Fruit fly (Drosophila melanogaster) whole organism, embryonic: ENCODE measurements around the gene Dhc62B.

Source experiments
- Awh ChIP-seq: fragments of 200-800 bp; sonication (Bioruptor generic); IDR thresholded peaks from 2 replicates; pipeline ENCODE4, ENCODE4 v1.3.6; 2022; ENCODE audit warnings: missing biosample characterization, missing genetic modification characterization
- Bdp1 ChIP-seq: fragments of 200-800 bp; sonication (Bioruptor generic); optimal IDR thresholded peaks from 3 replicates; lab custom pipeline; 2016; ENCODE audit warnings: missing biosample characterization, missing genetic modification characterization
- C15 ChIP-seq: fragments of 200-800 bp; sonication (Bioruptor generic); IDR thresholded peaks from 3 replicates; pipeline ENCODE4 v1.3.6; 2022; ENCODE audit warnings: missing biosample characterization, missing genetic modification characterization
- CG11247 ChIP-seq: fragments of 200-800 bp; sonication (Bioruptor generic); IDR thresholded peaks from 2 replicates; pipeline ENCODE4 v1.3.6; 2022; ENCODE audit warnings: missing biosample characterization, missing genetic modification characterization
- CG11456 ChIP-seq: fragments of 200-800 bp; sonication (Bioruptor generic); IDR thresholded peaks from 3 replicates; pipeline ENCODE4 v1.3.6; 2022; ENCODE audit warnings: missing biosample characterization, missing genetic modification characterization
- CG12155 ChIP-seq: fragments of 200-800 bp; sonication (Bioruptor generic); optimal IDR thresholded peaks from 3 replicates; lab custom pipeline; 2016; ENCODE audit warnings: missing biosample characterization, missing genetic modification characterization
- CG1233 ChIP-seq: fragments of 200-800 bp; sonication (Bioruptor generic); optimal IDR thresholded peaks from 4 replicates; lab custom pipeline; 2018; ENCODE audit warnings: missing biosample characterization, mild to moderate bottlenecking, missing genetic modification characterization
- CG12391 ChIP-seq: fragments of 200-800 bp; sonication (Bioruptor generic); optimal IDR thresholded peaks from 3 replicates; lab custom pipeline; 2018; ENCODE audit warnings: missing biosample characterization, mild to moderate bottlenecking, missing genetic modification characterization, moderate library complexity
- CG13296 ChIP-seq: fragments of 200-800 bp; sonication (Bioruptor generic); optimal IDR thresholded peaks from 3 replicates; lab custom pipeline; 2018; ENCODE audit warnings: missing biosample characterization, mild to moderate bottlenecking, missing genetic modification characterization
- CG13775 ChIP-seq: fragments of 200-800 bp; sonication (Bioruptor generic); optimal IDR thresholded peaks from 3 replicates; lab custom pipeline; 2017; ENCODE audit warnings: missing biosample characterization, mild to moderate bottlenecking, missing genetic modification characterization
- CG13894 ChIP-seq: fragments of 200-800 bp; sonication (Bioruptor generic); optimal IDR thresholded peaks from 3 replicates; lab custom pipeline; 2018; ENCODE audit warnings: missing biosample characterization, mild to moderate bottlenecking, missing genetic modification characterization, moderate library complexity
- CG15601 ChIP-seq: fragments of 200-800 bp; sonication (Bioruptor generic); optimal IDR thresholded peaks from 3 replicates; lab custom pipeline; 2019; ENCODE audit warnings: missing biosample characterization, mild to moderate bottlenecking, missing genetic modification characterization, moderate library complexity
- CG1647 ChIP-seq: fragments of 200-800 bp; sonication (Bioruptor generic); optimal IDR thresholded peaks from 3 replicates; lab custom pipeline; 2016; ENCODE audit warnings: missing biosample characterization, missing genetic modification characterization
- CG17612 ChIP-seq: fragments of 200-800 bp; sonication (Bioruptor generic); IDR thresholded peaks from 2 replicates; pipeline ENCODE4 v1.3.6; 2022; ENCODE audit warnings: missing biosample characterization, missing genetic modification characterization
- CG17802 ChIP-seq: fragments of 200-800 bp; sonication (Bioruptor generic); optimal IDR thresholded peaks from 2 replicates; lab custom pipeline; 2018; ENCODE audit warnings: missing biosample characterization, mild to moderate bottlenecking, missing genetic modification characterization, moderate library complexity
- CG1792 ChIP-seq: fragments of 200-800 bp; sonication (Bioruptor generic); optimal IDR thresholded peaks from 2 replicates; lab custom pipeline; 2016; ENCODE audit warnings: missing biosample characterization, missing genetic modification characterization
- CG18262 ChIP-seq: fragments of 200-800 bp; optimal IDR thresholded peaks from 3 replicates; lab custom pipeline; 2019; ENCODE audit warnings: missing biosample characterization, mild to moderate bottlenecking, missing genetic modification characterization, moderate library complexity
- CG32772 ChIP-seq: fragments of 200-800 bp; sonication (Bioruptor generic); IDR thresholded peaks from 2 replicates; pipeline ENCODE4 v1.3.6; 2022; ENCODE audit warnings: missing biosample characterization, missing genetic modification characterization
- CG34422 ChIP-seq: fragments of 200-800 bp; sonication (Bioruptor generic); IDR thresholded peaks from 3 replicates; pipeline ENCODE4 v1.3.6; 2022; ENCODE audit warnings: missing biosample characterization, missing genetic modification characterization
- CG3838 ChIP-seq: fragments of 200-800 bp; sonication (Bioruptor generic); optimal IDR thresholded peaks from 3 replicates; lab custom pipeline; 2016; ENCODE audit warnings: missing biosample characterization, missing genetic modification characterization
- CG3847 ChIP-seq: fragments of 200-800 bp; sonication (Bioruptor generic); IDR thresholded peaks from 2 replicates; pipeline ENCODE4 v1.3.6; 2022; ENCODE audit warnings: missing biosample characterization, missing genetic modification characterization
- CG3995 ChIP-seq: fragments of 200-800 bp; sonication (Bioruptor generic); optimal IDR thresholded peaks from 3 replicates; lab custom pipeline; 2016; ENCODE audit warnings: missing biosample characterization, missing genetic modification characterization
- CG6683 ChIP-seq: fragments of 200-800 bp; sonication (Bioruptor generic); optimal IDR thresholded peaks from 2 replicates; lab custom pipeline; 2017; ENCODE audit warnings: missing biosample characterization, mild to moderate bottlenecking, missing genetic modification characterization, missing genetic modification reagents
- CG6791 ChIP-seq: fragments of 200-800 bp; sonication (Bioruptor generic); IDR thresholded peaks from 3 replicates; pipeline ENCODE4 v1.3.6; 2022; ENCODE audit warnings: missing biosample characterization, missing genetic modification characterization; ENCODE audit not compliant: partially characterized antibody
- CG7556 ChIP-seq: fragments of 200-800 bp; sonication (Bioruptor generic); optimal IDR thresholded peaks from 2 replicates; lab custom pipeline; 2017; ENCODE audit warnings: missing biosample characterization, mild to moderate bottlenecking, missing genetic modification characterization
- CG7928 ChIP-seq: fragments of 200-800 bp; sonication (Bioruptor generic); optimal IDR thresholded peaks from 2 replicates; lab custom pipeline; 2017; ENCODE audit warnings: missing biosample characterization, mild to moderate bottlenecking, missing genetic modification characterization
- CG8388 ChIP-seq: fragments of 200-800 bp; sonication (Bioruptor generic); optimal IDR thresholded peaks from 2 replicates; lab custom pipeline; 2019; ENCODE audit warnings: missing biosample characterization, mild to moderate bottlenecking, missing genetic modification characterization, moderate library complexity
- CG8478 ChIP-seq: fragments of >200 bp; optimal IDR thresholded peaks from 2 replicates; lab custom pipeline; 2018
- CG8765 ChIP-seq: fragments of 200-800 bp; sonication (Bioruptor generic); IDR thresholded peaks from 2 replicates; pipeline ENCODE4 v1.3.6; 2022; ENCODE audit warnings: missing biosample characterization, missing genetic modification characterization
- CG8944 ChIP-seq: fragments of 200-800 bp; sonication (Bioruptor generic); optimal IDR thresholded peaks from 3 replicates; lab custom pipeline; 2016; ENCODE audit warnings: missing biosample characterization, missing genetic modification characterization
- Chrac-16 ChIP-seq: fragments of 200-800 bp; sonication (Bioruptor generic); optimal IDR thresholded peaks from 3 replicates; lab custom pipeline; 2016; ENCODE audit warnings: missing biosample characterization, missing genetic modification characterization
- Doc2 ChIP-seq: fragments of 200-800 bp; sonication (Bioruptor generic); IDR thresholded peaks from 2 replicates; pipeline ENCODE4 v1.3.6; 2022; ENCODE audit warnings: missing biosample characterization, missing genetic modification characterization
- Fer2 ChIP-seq: fragments of 200-800 bp; sonication (Bioruptor generic); optimal IDR thresholded peaks from 2 replicates; lab custom pipeline; 2018; ENCODE audit warnings: missing biosample characterization, mild to moderate bottlenecking, missing genetic modification characterization, moderate library complexity
- H2.0 ChIP-seq: fragments of 200-800 bp; sonication (Bioruptor generic); IDR thresholded peaks from 2 replicates; pipeline ENCODE4 v1.3.6; 2022; ENCODE audit warnings: missing biosample characterization, missing genetic modification characterization
- NC2α ChIP-seq: fragments of 200-800 bp; sonication (Bioruptor generic); optimal IDR thresholded peaks from 2 replicates; lab custom pipeline; 2016; ENCODE audit warnings: missing biosample characterization, missing genetic modification characterization
- Side ChIP-seq: fragments of 200-800 bp; sonication (Bioruptor generic); optimal IDR thresholded peaks from 2 replicates; lab custom pipeline; 2016; ENCODE audit warnings: missing biosample characterization, missing genetic modification characterization
- Sin3A ChIP-seq: fragments of >200 bp; optimal IDR thresholded peaks from 2 replicates; lab custom pipeline; 2018
- Xbp1 ChIP-seq: fragments of 200-800 bp; sonication (Bioruptor generic); optimal IDR thresholded peaks from 3 replicates; lab custom pipeline; 2016; ENCODE audit warnings: missing biosample characterization, mild to moderate bottlenecking, missing genetic modification characterization
- aop ChIP-seq: fragments of 200-800 bp; sonication (Bioruptor generic); IDR thresholded peaks from 2 replicates; pipeline ENCODE4 v1.3.6; 2022; ENCODE audit warnings: missing biosample characterization, missing genetic modification characterization
- bowl ChIP-seq: fragments of 200-800 bp; sonication (Bioruptor generic); IDR thresholded peaks from 2 replicates; pipeline ENCODE4 v1.3.6; 2022; ENCODE audit warnings: missing biosample characterization, missing genetic modification characterization
- cas ChIP-seq: fragments of 200-800 bp; sonication (Bioruptor generic); IDR thresholded peaks from 2 replicates; pipeline ENCODE4 v1.3.6; 2022; ENCODE audit warnings: missing biosample characterization, missing genetic modification characterization
- cato ChIP-seq: fragments of 200-800 bp; sonication (Bioruptor generic); optimal IDR thresholded peaks from 2 replicates; lab custom pipeline; 2016; ENCODE audit warnings: missing biosample characterization, missing genetic modification characterization, borderline replicate concordance
- eyg ChIP-seq: fragments of 200-800 bp; sonication (Bioruptor generic); optimal IDR thresholded peaks from 3 replicates; lab custom pipeline; 2016; ENCODE audit warnings: missing biosample characterization, missing genetic modification characterization
- hth ChIP-seq: fragments of >200 bp; optimal IDR thresholded peaks from 2 replicates; lab custom pipeline; 2017; ENCODE audit warnings: inconsistent platforms
- jumu ChIP-seq: fragments of 200-800 bp; sonication (Bioruptor generic); optimal IDR thresholded peaks from 3 replicates; lab custom pipeline; 2016; ENCODE audit warnings: missing biosample characterization, missing genetic modification characterization
- lmd ChIP-seq: fragments of 200-800 bp; sonication (Bioruptor generic); IDR thresholded peaks from 2 replicates; pipeline ENCODE4 v1.3.6; 2022; ENCODE audit warnings: missing biosample characterization, missing genetic modification characterization
- mirr ChIP-seq: fragments of 200-800 bp; sonication (Bioruptor generic); optimal IDR thresholded peaks from 3 replicates; lab custom pipeline; 2018; ENCODE audit warnings: missing biosample characterization, mild to moderate bottlenecking, missing genetic modification characterization
- peb ChIP-seq: fragments of 200-800 bp; sonication (Bioruptor generic); IDR thresholded peaks from 2 replicates; pipeline ENCODE4 v1.3.6; 2022; ENCODE audit warnings: missing biosample characterization, missing genetic modification characterization
- pho ChIP-seq: fragments of 200-800 bp; sonication (Bioruptor generic); optimal IDR thresholded peaks from 2 replicates; lab custom pipeline; 2016; ENCODE audit warnings: missing biosample characterization, missing genetic modification characterization
- prd ChIP-seq, 3 experiments: fragments of >200 bp in 2 of 3; fragments of 200-800 bp in 1 of 3; sonication (Bioruptor generic) in 1 of 3; optimal IDR thresholded peaks in 2 of 3; IDR thresholded peaks in 1 of 3; 2 replicates in 2 of 3; 3 replicates in 1 of 3; pipeline versions ENCODE4 v1.3.6 to Lab custom; 2017 to 2022; ENCODE audit warnings: missing biosample characterization in 1 of 3, missing genetic modification characterization in 1 of 3
- sens ChIP-seq: fragments of 200-800 bp; sonication (Bioruptor generic); peaks from one replicate; lab custom pipeline; 2016; ENCODE audit warnings: missing biosample characterization, missing genetic modification characterization
- so ChIP-seq: fragments of 200-800 bp; sonication (Bioruptor generic); IDR thresholded peaks from 3 replicates; pipeline ENCODE4 v1.3.6; 2022; ENCODE audit warnings: missing biosample characterization, missing genetic modification characterization
- tup ChIP-seq: fragments of 200-800 bp; sonication (Bioruptor generic); optimal IDR thresholded peaks from 2 replicates; lab custom pipeline; 2016; ENCODE audit warnings: missing biosample characterization, mild to moderate bottlenecking, missing genetic modification characterization, moderate library complexity
- vvl ChIP-seq: fragments of 200-800 bp; sonication (Bioruptor generic); IDR thresholded peaks from 2 replicates; pipeline ENCODE4 v1.3.6; 2022; ENCODE audit warnings: missing biosample characterization, missing genetic modification characterization

The Dhc62B gene

dm6 chr3L:1730873-1731272 is 40.7 kb downstream of the Dhc62B start, which contains the start of gene drpr (continued):
- no peak for TF ChIP-seq CG1233 (GFP tag; lab: Kevin White, UChicago)
- no peak for TF ChIP-seq C15 (GFP tag; lab: Robert Waterston, UW)
- no peak for TF ChIP-seq CG8944
- TF ChIP-seq aop (GFP tag; lab: Robert Waterston, UW): no peak
- peak; percentile 54 for TF ChIP-seq Sin3A (lab: Kevin White, UChicago)
- no peak for TF ChIP-seq CG6683 (GFP tag; lab: Kevin White, UChicago)
- TF ChIP-seq CG11456 (GFP tag; lab: Robert Waterston, UW): no peak
- no peak for TF ChIP-seq CG7556 (GFP tag; lab: Kevin White, UChicago)
- TF ChIP-seq vvl: peak; percentile 61
- TF ChIP-seq NC2α (GFP tag; lab: Kevin White, UChicago): no peak
- peak; percentile 26 for TF ChIP-seq CG12391 (tag; lab: Kevin White, UChicago)
- TF ChIP-seq hth (lab: Kevin White, UChicago): no peak
- no peak for TF ChIP-seq Chrac-16
- TF ChIP-seq CG17802 (tag; lab: Kevin White, UChicago): no peak
- no peak for TF ChIP-seq jumu (GFP tag; lab: Kevin White, UChicago)
- TF ChIP-seq CG7928 (GFP tag; lab: Kevin White, UChicago): no peak
- TF ChIP-seq prd (optimal IDR thresholded peaks at IDR 0.05; lab: Kevin White, UChicago): no peak
- TF ChIP-seq prd (GFP tag; IDR thresholded peaks at IDR 0.05; lab: Robert Waterston, UW): no peak
- TF ChIP-seq Side (GFP tag; lab: Kevin White, UChicago): no peak
- no peak for TF ChIP-seq CG1792 (GFP tag; lab: Kevin White, UChicago)
- TF ChIP-seq bowl (GFP tag; lab: Robert Waterston, UW): no peak
- no peak for TF ChIP-seq CG11247 (GFP tag; lab: Robert Waterston, UW)
- no peak for TF ChIP-seq CG13894 (tag; lab: Kevin White, UChicago)
- TF ChIP-seq so (GFP tag; lab: Robert Waterston, UW): no peak
- peak; percentile 7 for TF ChIP-seq mirr (GFP tag; lab: Kevin White, UChicago)
- TF ChIP-seq tup (GFP tag; lab: Kevin White, UChicago): no peak
- no peak for TF ChIP-seq cas (GFP tag; lab: Robert Waterston, UW)
- TF ChIP-seq CG13775 (GFP tag; lab: Kevin White, UChicago): peak; percentile 33
- no peak for TF ChIP-seq CG12155 (GFP tag; lab: Kevin White, UChicago)
- TF ChIP-seq CG13296 (GFP tag; lab: Kevin White, UChicago): peak; percentile 37
- TF ChIP-seq CG34422: peak; percentile 71
- peak; percentile 84 for TF ChIP-seq sens (GFP tag; lab: Kevin White, UChicago)
- peak; percentile 6 for TF ChIP-seq eyg (GFP tag; lab: Kevin White, UChicago)
- TF ChIP-seq CG6791 (GFP tag; lab: Robert Waterston, UW): peak; percentile 6; the same call in 1 of the 3 replicates
- TF ChIP-seq pho: no peak
- TF ChIP-seq CG8478 (lab: Kevin White, UChicago): no peak
- no peak for TF ChIP-seq H2.0 (GFP tag; lab: Robert Waterston, UW)
- no peak for TF ChIP-seq Fer2 (tag; lab: Kevin White, UChicago)
- no peak for TF ChIP-seq lmd (GFP tag; lab: Robert Waterston, UW)
- no peak for TF ChIP-seq CG3847 (GFP tag; lab: Robert Waterston, UW)
- TF ChIP-seq Bdp1 (GFP tag; lab: Kevin White, UChicago): peak; percentile 28
- TF ChIP-seq CG32772 (GFP tag; lab: Robert Waterston, UW): no peak
- TF ChIP-seq peb (GFP tag; lab: Robert Waterston, UW): no peak
- TF ChIP-seq cato: no peak
- TF ChIP-seq Awh (GFP tag; lab: Robert Waterston, UW): no peak
- peak; percentile 99 for TF ChIP-seq CG3995 (GFP tag; lab: Kevin White, UChicago)
- TF ChIP-seq CG1647 (GFP tag; lab: Kevin White, UChicago): no peak
- TF ChIP-seq Xbp1 (GFP tag; lab: Kevin White, UChicago): no peak
- TF ChIP-seq CG15601: peak; percentile 11
- no peak for TF ChIP-seq Doc2
- TF ChIP-seq CG8388: peak; percentile 18
- TF ChIP-seq CG18262 (tag; lab: Kevin White, UChicago): peak; percentile 42
- peak; percentile 12 for TF ChIP-seq CG3838 (GFP tag; lab: Kevin White, UChicago)
- TF ChIP-seq CG8765: no peak
- TF ChIP-seq CG17612 (GFP tag; lab: Robert Waterston, UW): no peak
